Fruit fly (Drosophila melanogaster) whole organism, prepupa: ENCODE measurements around the gene Phb1.

ENCODE experiments used
- Blimp-1 ChIP-seq: fragments of 200-800 bp; sonication (Bioruptor generic); optimal IDR thresholded peaks from 3 replicates; lab custom pipeline; 2017; ENCODE audit warnings: missing biosample characterization, missing genetic modification characterization, mild to moderate bottlenecking, moderate library complexity, missing genetic modification reagents
- CG10669 ChIP-seq: fragments of 200-800 bp; sonication (Bioruptor generic); optimal IDR thresholded peaks from 3 replicates; lab custom pipeline; 2018; ENCODE audit warnings: missing biosample characterization, mild to moderate bottlenecking, missing genetic modification characterization, moderate library complexity
- CG11294 ChIP-seq: fragments of 200-800 bp; sonication (Bioruptor generic); IDR thresholded peaks from 2 replicates; pipeline ENCODE4 v1.3.6; 2022; ENCODE audit warnings: missing biosample characterization, missing genetic modification characterization
- CG11902 ChIP-seq: fragments of 200-800 bp; sonication (Bioruptor generic); optimal IDR thresholded peaks from 3 replicates; lab custom pipeline; 2016; ENCODE audit warnings: missing biosample characterization, missing genetic modification characterization
- CG1621 ChIP-seq: fragments of 200-800 bp; sonication (Bioruptor generic); optimal IDR thresholded peaks from 3 replicates; lab custom pipeline; 2018; ENCODE audit warnings: missing biosample characterization, mild to moderate bottlenecking, missing genetic modification characterization
- CG31627 ChIP-seq: fragments of 200-800 bp; sonication (Bioruptor generic); optimal IDR thresholded peaks from 3 replicates; lab custom pipeline; 2016; ENCODE audit warnings: missing biosample characterization, missing genetic modification characterization
- CG32006 ChIP-seq: fragments of 200-800 bp; sonication (Bioruptor generic); optimal IDR thresholded peaks from 3 replicates; lab custom pipeline; 2017; ENCODE audit warnings: missing biosample characterization, mild to moderate bottlenecking, missing genetic modification characterization
- CG34406 ChIP-seq: fragments of 200-800 bp; sonication (Bioruptor generic); optimal IDR thresholded peaks from 3 replicates; lab custom pipeline; 2016; ENCODE audit warnings: missing biosample characterization, missing genetic modification characterization
- CG3919 ChIP-seq: fragments of 200-800 bp; sonication (Bioruptor generic); optimal IDR thresholded peaks from 3 replicates; lab custom pipeline; 2016; ENCODE audit warnings: missing biosample characterization, missing genetic modification characterization
- CG4318 ChIP-seq: fragments of 200-800 bp; sonication (Bioruptor generic); optimal IDR thresholded peaks from 3 replicates; lab custom pipeline; 2017; ENCODE audit warnings: missing biosample characterization, mild to moderate bottlenecking, missing genetic modification characterization
- CG6163 ChIP-seq: fragments of 200-800 bp; sonication (Bioruptor generic); IDR thresholded peaks from 3 replicates; pipeline ENCODE4 v1.3.6; 2022; ENCODE audit warnings: missing biosample characterization, missing genetic modification characterization
- CG6276 ChIP-seq: fragments of 200-800 bp; sonication (Bioruptor generic); optimal IDR thresholded peaks from 2 replicates; lab custom pipeline; 2017; ENCODE audit warnings: missing biosample characterization, mild to moderate bottlenecking, missing genetic modification characterization
- CG6808 ChIP-seq: fragments of 200-800 bp; sonication (Bioruptor generic); optimal IDR thresholded peaks from 3 replicates; lab custom pipeline; 2017; ENCODE audit warnings: missing biosample characterization, missing genetic modification characterization, mild to moderate bottlenecking, moderate library complexity, missing genetic modification reagents
- CG6854 ChIP-seq: fragments of 200-800 bp; sonication (Bioruptor generic); optimal IDR thresholded peaks from 2 replicates; lab custom pipeline; 2017; ENCODE audit warnings: missing biosample characterization, mild to moderate bottlenecking, missing genetic modification characterization
- CG8119 ChIP-seq: fragments of 200-800 bp; sonication (Bioruptor generic); IDR thresholded peaks from 3 replicates; pipeline ENCODE4 v1.3.6; 2022; ENCODE audit warnings: missing biosample characterization, missing genetic modification characterization
- CG8319 ChIP-seq: fragments of 200-800 bp; sonication (Bioruptor generic); optimal IDR thresholded peaks from 3 replicates; lab custom pipeline; 2016; ENCODE audit warnings: missing biosample characterization, missing genetic modification characterization
- CG8632 ChIP-seq: fragments of 200-800 bp; sonication (Bioruptor generic); optimal IDR thresholded peaks from 3 replicates; lab custom pipeline; 2016; ENCODE audit warnings: missing biosample characterization, missing genetic modification characterization
- CG9139 ChIP-seq: fragments of 200-800 bp; sonication (Bioruptor generic); optimal IDR thresholded peaks from 3 replicates; lab custom pipeline; 2017; ENCODE audit warnings: missing biosample characterization, mild to moderate bottlenecking, missing genetic modification characterization
- Eip75B ChIP-seq: fragments of 200-800 bp; sonication (Bioruptor generic); optimal IDR thresholded peaks from 3 replicates; lab custom pipeline; 2016; ENCODE audit warnings: missing biosample characterization, missing genetic modification characterization
- Eip78C ChIP-seq: fragments of 200-800 bp; sonication (Bioruptor generic); peaks from one replicate; lab custom pipeline; 2016; ENCODE audit warnings: missing biosample characterization, missing genetic modification characterization
- Eip93F ChIP-seq: fragments of 200-800 bp; sonication (Bioruptor generic); optimal IDR thresholded peaks from 2 replicates; lab custom pipeline; 2016; ENCODE audit warnings: missing biosample characterization, mild to moderate bottlenecking, missing genetic modification characterization
- Ets21C ChIP-seq: fragments of 200-800 bp; sonication (Bioruptor generic); optimal IDR thresholded peaks from 3 replicates; lab custom pipeline; 2016; ENCODE audit warnings: missing biosample characterization, missing genetic modification characterization
- Ets96B ChIP-seq: fragments of 200-800 bp; optimal IDR thresholded peaks from 2 replicates; lab custom pipeline; 2019; ENCODE audit warnings: missing biosample characterization, mild to moderate bottlenecking, missing genetic modification characterization, moderate library complexity
- Hr38 ChIP-seq: sonication (Bioruptor generic); optimal IDR thresholded peaks from 2 replicates; lab custom pipeline; 2016; ENCODE audit warnings: missing biosample characterization, missing genetic modification characterization
- Hr39 ChIP-seq: fragments of 200-800 bp; sonication (Bioruptor generic); optimal IDR thresholded peaks from 2 replicates; lab custom pipeline; 2016; ENCODE audit warnings: missing biosample characterization, missing genetic modification characterization
- Hr4 ChIP-seq: fragments of 200-800 bp; sonication (Bioruptor generic); optimal IDR thresholded peaks from 3 replicates; lab custom pipeline; 2016; ENCODE audit warnings: missing biosample characterization, missing genetic modification characterization
- Lpt ChIP-seq: fragments of 200-800 bp; sonication (Bioruptor generic); optimal IDR thresholded peaks from 3 replicates; lab custom pipeline; 2016; ENCODE audit warnings: missing biosample characterization, missing genetic modification characterization
- Met ChIP-seq: fragments of 200-800 bp; sonication (Bioruptor generic); optimal IDR thresholded peaks from 3 replicates; lab custom pipeline; 2016; ENCODE audit warnings: missing biosample characterization, missing genetic modification characterization
- OdsH ChIP-seq: fragments of 200-800 bp; sonication (Bioruptor generic); optimal IDR thresholded peaks from 3 replicates; lab custom pipeline; 2016; ENCODE audit warnings: missing biosample characterization, missing genetic modification characterization
- Smox ChIP-seq: fragments of 200-800 bp; sonication (Bioruptor generic); optimal IDR thresholded peaks from 3 replicates; lab custom pipeline; 2016; ENCODE audit warnings: missing biosample characterization, missing genetic modification characterization
- Sox14 ChIP-seq: fragments of 200-800 bp; sonication (Bioruptor generic); optimal IDR thresholded peaks from 3 replicates; lab custom pipeline; 2016; ENCODE audit warnings: missing biosample characterization, missing genetic modification characterization
- Sox15 ChIP-seq: fragments of 200-800 bp; sonication (Bioruptor generic); optimal IDR thresholded peaks from 3 replicates; lab custom pipeline; 2016; ENCODE audit warnings: missing biosample characterization, missing genetic modification characterization
- achi ChIP-seq: fragments of 200-800 bp; sonication (Bioruptor generic); optimal IDR thresholded peaks from 3 replicates; lab custom pipeline; 2016; ENCODE audit warnings: missing biosample characterization, missing genetic modification characterization
- acj6 ChIP-seq: fragments of 200-800 bp; sonication (Bioruptor generic); optimal IDR thresholded peaks from 3 replicates; lab custom pipeline; 2016; ENCODE audit warnings: missing biosample characterization, missing genetic modification characterization
- cyc ChIP-seq: fragments of 200-800 bp; sonication (Bioruptor generic); optimal IDR thresholded peaks from 3 replicates; lab custom pipeline; 2016; ENCODE audit warnings: missing biosample characterization, missing genetic modification characterization
- dac ChIP-seq: fragments of 200-800 bp; sonication (Bioruptor generic); optimal IDR thresholded peaks from 2 replicates; lab custom pipeline; 2017; ENCODE audit warnings: missing biosample characterization, mild to moderate bottlenecking, missing genetic modification characterization
- dsx ChIP-seq: fragments of 200-800 bp; optimal IDR thresholded peaks from 3 replicates; lab custom pipeline; 2019; ENCODE audit warnings: missing biosample characterization, mild to moderate bottlenecking, missing genetic modification characterization, moderate library complexity; ENCODE audit not compliant: poor library complexity, severe bottlenecking
- eg ChIP-seq: fragments of 200-800 bp; sonication (Bioruptor generic); IDR thresholded peaks from 3 replicates; pipeline ENCODE4 v1.3.6; 2022; ENCODE audit warnings: missing biosample characterization, missing genetic modification characterization
- esn ChIP-seq: fragments of 200-800 bp; sonication (Bioruptor generic); optimal IDR thresholded peaks from 2 replicates; lab custom pipeline; 2016; ENCODE audit warnings: missing biosample characterization, mild to moderate bottlenecking, missing genetic modification characterization, moderate library complexity
- fkh ChIP-seq: fragments of 200-800 bp; sonication (Bioruptor generic); optimal IDR thresholded peaks from 3 replicates; lab custom pipeline; 2017; ENCODE audit warnings: missing biosample characterization, mild to moderate bottlenecking, missing genetic modification characterization, moderate library complexity
- net ChIP-seq: fragments of 200-800 bp; sonication (Bioruptor generic); optimal IDR thresholded peaks from 3 replicates; lab custom pipeline; 2016; ENCODE audit warnings: missing biosample characterization, missing genetic modification characterization
- pdm3 ChIP-seq: fragments of 200-800 bp; sonication (Bioruptor generic); optimal IDR thresholded peaks from 3 replicates; lab custom pipeline; 2016; ENCODE audit warnings: missing biosample characterization, missing genetic modification characterization
- spab ChIP-seq: fragments of 200-800 bp; sonication (Bioruptor generic); optimal IDR thresholded peaks from 2 replicates; lab custom pipeline; 2017; ENCODE audit warnings: missing biosample characterization, mild to moderate bottlenecking, missing genetic modification characterization, missing genetic modification reagents
- svp ChIP-seq: fragments of 200-800 bp; sonication (Bioruptor generic); peaks from one replicate; lab custom pipeline; 2016; ENCODE audit warnings: missing biosample characterization, missing genetic modification characterization
- topi ChIP-seq: fragments of 200-800 bp; sonication (Bioruptor generic); optimal IDR thresholded peaks from 3 replicates; lab custom pipeline; 2016; ENCODE audit warnings: missing biosample characterization, missing genetic modification characterization
- vri ChIP-seq: fragments of 200-800 bp; sonication (Bioruptor generic); optimal IDR thresholded peaks from 3 replicates; lab custom pipeline; 2016; ENCODE audit warnings: missing biosample characterization, mild to moderate bottlenecking, missing genetic modification characterization

The Phb1 gene

dm6 chr2L:19155937-19156736 is 32.5 kb upstream of the Phb1 start (continued):
- TF ChIP-seq CG9139 (GFP tag; lab: Kevin White, UChicago) (peak; percentile 100), Hr4 (GFP tag; lab: Kevin White, UChicago) (peak; percentile 6), CG6854 (GFP tag; lab: Kevin White, UChicago) (no peak), Eip78C (GFP tag; lab: Kevin White, UChicago) (peak; percentile 90), CG8119 (GFP tag; lab: Robert Waterston, UW) (0 out of 3 replicates have a peak, but pooled peaks have one; percentile 45), acj6 (GFP tag; lab: Kevin White, UChicago) (peak; percentile 8), topi (GFP tag; lab: Kevin White, UChicago) (peak; percentile 44), Met (GFP tag; lab: Kevin White, UChicago) (no peak), spab (peak; percentile 89), CG11902 (GFP tag; lab: Kevin White, UChicago) (peak; percentile 12), CG34406 (GFP tag; lab: Kevin White, UChicago) (no peak), CG1621 (tag; lab: Kevin White, UChicago) (peak; percentile 94), dac (GFP tag; lab: Kevin White, UChicago) (no peak), pdm3 (peak; percentile 33), OdsH (peak; percentile 0), Eip75B (peak; percentile 1), fkh (GFP tag; lab: Kevin White, UChicago) (no peak)

- TF ChIP-seq Hr38 (no peak), CG3919 (peak; percentile 1), CG32006 (GFP tag; lab: Kevin White, UChicago) (no peak), Ets96B (tag; lab: Kevin White, UChicago) (no peak), dac (GFP tag; lab: Kevin White, UChicago) (no peak), CG4318 (GFP tag; lab: Kevin White, UChicago) (no peak), esn (GFP tag; lab: Kevin White, UChicago) (no peak), net (GFP tag; lab: Kevin White, UChicago) (peak; percentile 55), CG8319 (GFP tag; lab: Kevin White, UChicago) (no peak), Met (GFP tag; lab: Kevin White, UChicago) (no peak), Hr39 (GFP tag; lab: Kevin White, UChicago) (no peak), CG10669 (no peak), acj6 (GFP tag; lab: Kevin White, UChicago) (no peak), spab (peak; percentile 13), Ets21C (GFP tag; lab: Kevin White, UChicago) (no peak), svp (peak; percentile 87), CG6163 (GFP tag; lab: Robert Waterston, UW) (0 out of 3 replicates have a peak, but pooled peaks have one; percentile 34), Lpt (GFP tag; lab: Kevin White, UChicago) (no peak), Blimp-1 (GFP tag; lab: Kevin White, UChicago) (no peak), CG34406 (GFP tag; lab: Kevin White, UChicago) (no peak), cyc (GFP tag; lab: Kevin White, UChicago) (no peak), CG6808 (peak; percentile 51), Eip75B (no peak), Hr4 (GFP tag; lab: Kevin White, UChicago) (no peak), Eip93F (GFP tag; lab: Kevin White, UChicago) (no peak), CG11294 (GFP tag; lab: Robert Waterston, UW) (no peak), eg (GFP tag; lab: Robert Waterston, UW) (no peak), CG8119 (GFP tag; lab: Robert Waterston, UW) (no peak), achi (GFP tag; lab: Kevin White, UChicago) (no peak), OdsH (no peak), CG9139 (GFP tag; lab: Kevin White, UChicago) (peak; percentile 80), fkh (GFP tag; lab: Kevin White, UChicago) (peak; percentile 74), CG31627 (no peak), CG6276 (GFP tag; lab: Kevin White, UChicago) (no peak), dsx (peak; percentile 71), Sox15 (GFP tag; lab: Kevin White, UChicago) (no peak), CG8632 (GFP tag; lab: Kevin White, UChicago) (no peak), topi (GFP tag; lab: Kevin White, UChicago) (no peak), Smox (no peak), vri (no peak), CG11902 (GFP tag; lab: Kevin White, UChicago) (no peak), Sox14 (GFP tag; lab: Kevin White, UChicago) (no peak), CG6854 (GFP tag; lab: Kevin White, UChicago) (no peak)
Measured at dm6 chr2L:19154893-19155389, 31.3 kb upstream of the Phb1 start.
